Fruit fly (Drosophila melanogaster): ENCODE results near the gene CG43179.

DNA sequence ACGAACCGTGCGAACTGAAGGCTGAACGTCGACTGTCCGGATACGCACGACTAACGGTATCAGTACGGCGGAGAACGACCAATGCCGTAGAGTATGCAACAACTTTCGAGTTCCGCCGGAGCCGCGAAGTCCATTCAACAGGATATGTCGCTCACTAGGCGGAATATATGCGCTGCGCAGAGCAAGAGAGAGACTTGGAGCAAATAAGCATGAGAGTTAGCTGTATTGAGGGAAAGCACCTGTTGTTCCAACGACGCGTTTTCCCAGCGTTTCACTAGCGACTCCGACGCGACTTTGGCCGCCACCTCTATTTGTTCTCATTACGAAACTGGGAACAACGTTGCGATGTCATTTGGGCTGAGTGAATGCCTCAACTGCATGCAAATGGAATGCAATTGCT is 41.1 kb upstream of the CG43179 start, which contains the start of gene Dop1R1:
- TF ChIP-seq ttk (optimal IDR thresholded peaks at IDR 0.05) (no peak), Sin3A (optimal IDR thresholded peaks at IDR 0.05) (no peak), psq (optimal IDR thresholded peaks at IDR 0.05) (no peak), Myc (optimal IDR thresholded peaks at IDR 0.05) (no peak)

All from Kc167 (cell line).